1 fruit fly cellular context compared by ENCODE assay signal in the genomic region with DNA sequence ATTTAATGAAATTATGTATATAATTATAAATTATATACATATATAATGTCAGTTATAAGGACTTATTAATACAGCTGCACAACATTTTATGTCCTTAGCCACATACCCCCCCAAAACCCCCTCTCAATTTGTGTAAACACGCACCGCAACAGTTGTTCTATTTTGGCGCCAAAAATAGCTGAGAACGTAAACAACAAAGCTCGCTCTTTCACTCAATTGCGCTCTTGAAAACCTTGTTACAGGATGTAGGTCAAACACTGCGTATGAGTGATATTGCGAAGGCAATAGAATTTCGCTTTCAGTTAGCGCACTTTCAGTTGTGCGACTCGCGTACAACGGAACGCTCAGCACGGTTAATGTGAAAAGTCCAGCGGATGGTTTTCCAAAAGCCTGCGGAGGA.
A peak's percentile ranks its signal among the peaks of the same experiment; 100 is the strongest.
TF ChIP-seq lines count a peak whose summit lies in the region.

A gene (plus strand): TSS at position 332 of the 400 bp plus-strand sequence.

TF ChIP-seq in whole organism, embryonic, 481 proteins besides CTCF, POLR2A, EP300 and RAD21 (continued from another document and continues in another):
- TF ChIP-seq sens (GFP tag; lab: Kevin White, UChicago): peak; percentile 38
- no peak for TF ChIP-seq maf-S (GFP tag; optimal IDR thresholded peaks at IDR 0.05; lab: Kevin White, UChicago)
- TF ChIP-seq Asciz (GFP tag; optimal IDR thresholded peaks at IDR 0.05; lab: Kevin White, UChicago): peak; percentile 4
- TF ChIP-seq lab (GFP tag; optimal IDR thresholded peaks at IDR 0.05; lab: Kevin White, UChicago): peak; percentile 74
- TF ChIP-seq Ptx1 (GFP tag; IDR thresholded peaks at IDR 0.05; lab: Robert Waterston, UW): peak; percentile 47
- TF ChIP-seq crol (GFP tag; IDR thresholded peaks at IDR 0.05; lab: Robert Waterston, UW): peak; percentile 55; the same call in 1 of the 2 replicates
- peak; percentile 46 for TF ChIP-seq Fer1 (GFP tag; optimal IDR thresholded peaks at IDR 0.05; lab: Kevin White, UChicago)
- TF ChIP-seq NfI (GFP tag; optimal IDR thresholded peaks at IDR 0.05; lab: Kevin White, UChicago): no peak
- TF ChIP-seq CG2199 (GFP tag; IDR thresholded peaks at IDR 0.05; lab: Robert Waterston, UW): no peak
- TF ChIP-seq tna (GFP tag; IDR thresholded peaks at IDR 0.05; lab: Robert Waterston, UW; ENCODE audit: partially characterized antibody): no peak
- no peak for TF ChIP-seq gfzf (GFP tag; optimal IDR thresholded peaks at IDR 0.05; lab: Kevin White, UChicago)
- TF ChIP-seq CG31441 (GFP tag; IDR thresholded peaks at IDR 0.05; lab: Robert Waterston, UW): 0 out of 2 replicates have a peak, but pooled peaks have one; percentile 20
- TF ChIP-seq bcd (GFP tag; optimal IDR thresholded peaks at IDR 0.05; lab: Kevin White, UChicago): peak; percentile 53
- TF ChIP-seq CG2875 (GFP tag; optimal IDR thresholded peaks at IDR 0.05; lab: Kevin White, UChicago): no peak
- no peak for TF ChIP-seq ab (GFP tag; optimal IDR thresholded peaks at IDR 0.05; lab: Kevin White, UChicago)
- TF ChIP-seq CG17612 (GFP tag; IDR thresholded peaks at IDR 0.05; lab: Robert Waterston, UW): no peak
- no peak for TF ChIP-seq CG10274 (GFP tag; optimal IDR thresholded peaks at IDR 0.05; lab: Kevin White, UChicago)
- no peak for TF ChIP-seq exex (tag; optimal IDR thresholded peaks at IDR 0.05; lab: Kevin White, UChicago)
- TF ChIP-seq CG11504 (tag; optimal IDR thresholded peaks at IDR 0.05; lab: Kevin White, UChicago): no peak
- no peak for TF ChIP-seq CG34224 (GFP tag; IDR thresholded peaks at IDR 0.05; lab: Robert Waterston, UW; ENCODE audit: partially characterized antibody)
- no peak for TF ChIP-seq Lim3 (GFP tag; IDR thresholded peaks at IDR 0.05; lab: Robert Waterston, UW)
- peak; percentile 13 for TF ChIP-seq ATbp (GFP tag; optimal IDR thresholded peaks at IDR 0.05; lab: Kevin White, UChicago)
- no peak for TF ChIP-seq CG12104 (GFP tag; optimal IDR thresholded peaks at IDR 0.05; lab: Kevin White, UChicago)
- TF ChIP-seq PHDP (tag; optimal IDR thresholded peaks at IDR 0.05; lab: Kevin White, UChicago): peak; percentile 8
- TF ChIP-seq az2 (GFP tag; optimal IDR thresholded peaks at IDR 0.05; lab: Kevin White, UChicago): peak; percentile 35
- TF ChIP-seq ap (GFP tag; IDR thresholded peaks at IDR 0.05; lab: Robert Waterston, UW): peak; percentile 43; the same call in 1 of the 2 replicates
- TF ChIP-seq cwo (GFP tag; optimal IDR thresholded peaks at IDR 0.05; lab: Kevin White, UChicago): no peak
- no peak for TF ChIP-seq CG10979 (tag; optimal IDR thresholded peaks at IDR 0.05; lab: Kevin White, UChicago)
- no peak for TF ChIP-seq BEAF-32 (GFP tag; optimal IDR thresholded peaks at IDR 0.05; lab: Kevin White, UChicago)
- no peak for TF ChIP-seq Ets65A (GFP tag; lab: Kevin White, UChicago)
- TF ChIP-seq CG13424 (tag; optimal IDR thresholded peaks at IDR 0.05; lab: Kevin White, UChicago): peak; percentile 4
- TF ChIP-seq ttk (GFP tag; IDR thresholded peaks at IDR 0.05; lab: Robert Waterston, UW): no peak
- TF ChIP-seq TFAM (GFP tag; optimal IDR thresholded peaks at IDR 0.05; lab: Kevin White, UChicago): no peak
- no peak for TF ChIP-seq CG11093 (GFP tag; IDR thresholded peaks at IDR 0.05; lab: Robert Waterston, UW)
- TF ChIP-seq D19B (GFP tag; optimal IDR thresholded peaks at IDR 0.05; lab: Kevin White, UChicago): no peak
- TF ChIP-seq CG6175 (GFP tag; IDR thresholded peaks at IDR 0.05; lab: Robert Waterston, UW): no peak
- peak; percentile 14 for TF ChIP-seq CG12299 (tag; optimal IDR thresholded peaks at IDR 0.05; lab: Kevin White, UChicago)
- peak; percentile 60; the same call in 1 of the 3 replicates for TF ChIP-seq dysf (GFP tag; IDR thresholded peaks at IDR 0.05; lab: Robert Waterston, UW)
- TF ChIP-seq tap (tag; optimal IDR thresholded peaks at IDR 0.05; lab: Kevin White, UChicago): peak; percentile 12
- TF ChIP-seq CG12155 (GFP tag; optimal IDR thresholded peaks at IDR 0.05; lab: Kevin White, UChicago): peak; percentile 1
- peak; percentile 18 for TF ChIP-seq CG13894 (tag; optimal IDR thresholded peaks at IDR 0.05; lab: Kevin White, UChicago)
- TF ChIP-seq CG8478 (optimal IDR thresholded peaks at IDR 0.05; lab: Kevin White, UChicago): no peak
- no peak for TF ChIP-seq CG17361 (GFP tag; IDR thresholded peaks at IDR 0.05; lab: Robert Waterston, UW)
- no peak for TF ChIP-seq MTF-1 (GFP tag; optimal IDR thresholded peaks at IDR 0.05; lab: Kevin White, UChicago; ENCODE audit: borderline replicate concordance)
- 0 out of 2 replicates have a peak, but pooled peaks have one; percentile 36 for TF ChIP-seq CG7372 (GFP tag; IDR thresholded peaks at IDR 0.05; lab: Robert Waterston, UW)
- no peak for TF ChIP-seq disco-r (GFP tag; optimal IDR thresholded peaks at IDR 0.05; lab: Kevin White, UChicago)
- no peak for TF ChIP-seq Doc2 (GFP tag; IDR thresholded peaks at IDR 0.05; lab: Robert Waterston, UW)
- TF ChIP-seq MESR4 (GFP tag; optimal IDR thresholded peaks at IDR 0.05; lab: Kevin White, UChicago): no peak
- TF ChIP-seq CG4328 (GFP tag; optimal IDR thresholded peaks at IDR 0.05; lab: Kevin White, UChicago): no peak
- TF ChIP-seq CG30431 (GFP tag; optimal IDR thresholded peaks at IDR 0.05; lab: Kevin White, UChicago): no peak
- TF ChIP-seq row (GFP tag; IDR thresholded peaks at IDR 0.05; lab: Robert Waterston, UW): no peak; the same call in 2 of the 3 replicates
- no peak for TF ChIP-seq lbe (GFP tag; optimal IDR thresholded peaks at IDR 0.05; lab: Kevin White, UChicago)
- TF ChIP-seq Bteb2 (GFP tag; optimal IDR thresholded peaks at IDR 0.05; lab: Kevin White, UChicago): no peak
- TF ChIP-seq gcm2 (GFP tag; optimal IDR thresholded peaks at IDR 0.05; lab: Kevin White, UChicago): no peak
- no peak for TF ChIP-seq pb (GFP tag; optimal IDR thresholded peaks at IDR 0.05; lab: Kevin White, UChicago)
- TF ChIP-seq CG2678 (tag; optimal IDR thresholded peaks at IDR 0.05; lab: Kevin White, UChicago): peak; percentile 64
- TF ChIP-seq repo (GFP tag; optimal IDR thresholded peaks at IDR 0.05; lab: Kevin White, UChicago): no peak
- no peak for TF ChIP-seq unc-4 (GFP tag; IDR thresholded peaks at IDR 0.05; lab: Robert Waterston, UW; ENCODE audit: partially characterized antibody)
- peak; percentile 76 for TF ChIP-seq Rfx (GFP tag; IDR thresholded peaks at IDR 0.05; lab: Robert Waterston, UW)
- no peak for TF ChIP-seq CG10654 (GFP tag; optimal IDR thresholded peaks at IDR 0.05; lab: Kevin White, UChicago)
- TF ChIP-seq CG9932 (GFP tag; IDR thresholded peaks at IDR 0.05; lab: Robert Waterston, UW): peak; percentile 78
- no peak for TF ChIP-seq zen (tag; optimal IDR thresholded peaks at IDR 0.05; lab: Kevin White, UChicago)
- no peak for TF ChIP-seq CG7928 (GFP tag; optimal IDR thresholded peaks at IDR 0.05; lab: Kevin White, UChicago)
- TF ChIP-seq CG18599 (GFP tag; optimal IDR thresholded peaks at IDR 0.05; lab: Kevin White, UChicago): peak; percentile 62
- peak; percentile 15 for TF ChIP-seq wek (GFP tag; optimal IDR thresholded peaks at IDR 0.05; lab: Kevin White, UChicago)
- no peak for TF ChIP-seq Max (GFP tag; optimal IDR thresholded peaks at IDR 0.05; lab: Kevin White, UChicago)
- peak; percentile 55; the same call in 2 of the 3 replicates for TF ChIP-seq so (GFP tag; IDR thresholded peaks at IDR 0.05; lab: Robert Waterston, UW)
- TF ChIP-seq p53 (GFP tag; optimal IDR thresholded peaks at IDR 0.05; lab: Kevin White, UChicago): no peak
- no peak for TF ChIP-seq CG6272 (GFP tag; IDR thresholded peaks at IDR 0.05; lab: Robert Waterston, UW)
- no peak for TF ChIP-seq CG12236 (GFP tag; optimal IDR thresholded peaks at IDR 0.05; lab: Kevin White, UChicago)
- TF ChIP-seq NK7.1 (GFP tag; optimal IDR thresholded peaks at IDR 0.05; lab: Kevin White, UChicago): no peak
- no peak for TF ChIP-seq CG4730 (GFP tag; IDR thresholded peaks at IDR 0.05; lab: Robert Waterston, UW)
- TF ChIP-seq Atf3 (GFP tag; optimal IDR thresholded peaks at IDR 0.05; lab: Kevin White, UChicago): no peak
- TF ChIP-seq Hand (GFP tag; optimal IDR thresholded peaks at IDR 0.05; lab: Kevin White, UChicago): peak; percentile 8
- no peak for TF ChIP-seq Six4 (GFP tag; optimal IDR thresholded peaks at IDR 0.05; lab: Kevin White, UChicago)
- no peak for TF ChIP-seq HmgD (GFP tag; optimal IDR thresholded peaks at IDR 0.05; lab: Kevin White, UChicago)
- TF ChIP-seq trh (GFP tag; optimal IDR thresholded peaks at IDR 0.05; lab: Kevin White, UChicago): no peak
- no peak for TF ChIP-seq gsb-n (tag; optimal IDR thresholded peaks at IDR 0.05; lab: Kevin White, UChicago)
- TF ChIP-seq CG11560 (tag; IDR thresholded peaks at IDR 0.05; lab: Robert Waterston, UW): no peak
- no peak for TF ChIP-seq Sin3A (optimal IDR thresholded peaks at IDR 0.05; lab: Kevin White, UChicago)
- no peak for TF ChIP-seq zf30C (GFP tag; optimal IDR thresholded peaks at IDR 0.05; lab: Kevin White, UChicago)
- TF ChIP-seq CG10147 (GFP tag; optimal IDR thresholded peaks at IDR 0.05; lab: Kevin White, UChicago): no peak
- no peak for TF ChIP-seq CG10431 (GFP tag; optimal IDR thresholded peaks at IDR 0.05; lab: Kevin White, UChicago)
- TF ChIP-seq org-1 (GFP tag; optimal IDR thresholded peaks at IDR 0.05; lab: Kevin White, UChicago): no peak
- TF ChIP-seq CG14710 (tag; optimal IDR thresholded peaks at IDR 0.05; lab: Kevin White, UChicago): no peak
- no peak for TF ChIP-seq nerfin-2 (GFP tag; IDR thresholded peaks at IDR 0.05; lab: Robert Waterston, UW; ENCODE audit: partially characterized antibody)
- TF ChIP-seq Hr3 (GFP tag; optimal IDR thresholded peaks at IDR 0.05; lab: Kevin White, UChicago): no peak
- no peak for TF ChIP-seq sqz (GFP tag; optimal IDR thresholded peaks at IDR 0.05; lab: Kevin White, UChicago)
- no peak for TF ChIP-seq CG13123 (GFP tag; optimal IDR thresholded peaks at IDR 0.05; lab: Kevin White, UChicago)
- TF ChIP-seq CG7987 (GFP tag; optimal IDR thresholded peaks at IDR 0.05; lab: Kevin White, UChicago): peak; percentile 17
- TF ChIP-seq fd96Cb (tag; optimal IDR thresholded peaks at IDR 0.05; lab: Kevin White, UChicago): peak; percentile 3
- TF ChIP-seq Ets97D (GFP tag; optimal IDR thresholded peaks at IDR 0.05; lab: Kevin White, UChicago): no peak
- peak; percentile 77 for TF ChIP-seq slbo (GFP tag; IDR thresholded peaks at IDR 0.05; lab: Robert Waterston, UW)
- TF ChIP-seq CG1832 (GFP tag; optimal IDR thresholded peaks at IDR 0.05; lab: Kevin White, UChicago): no peak
- TF ChIP-seq CG30020 (tag; optimal IDR thresholded peaks at IDR 0.05; lab: Kevin White, UChicago): no peak
- TF ChIP-seq Rx (GFP tag; IDR thresholded peaks at IDR 0.05; lab: Robert Waterston, UW): no peak
- no peak for TF ChIP-seq HLH4C (GFP tag; IDR thresholded peaks at IDR 0.05; lab: Robert Waterston, UW; ENCODE audit: partially characterized antibody)
- no peak; the same call in 2 of the 3 replicates for TF ChIP-seq CG14050 (GFP tag; IDR thresholded peaks at IDR 0.05; lab: Robert Waterston, UW)
- TF ChIP-seq CG3163 (GFP tag; optimal IDR thresholded peaks at IDR 0.05; lab: Kevin White, UChicago): no peak
- no peak for TF ChIP-seq gro (GFP tag; optimal IDR thresholded peaks at IDR 0.05; lab: Kevin White, UChicago)
- TF ChIP-seq CG1024 (GFP tag; IDR thresholded peaks at IDR 0.05; lab: Robert Waterston, UW): no peak
- no peak for TF ChIP-seq CG4617 (GFP tag; optimal IDR thresholded peaks at IDR 0.05; lab: Kevin White, UChicago; ENCODE audit: borderline replicate concordance)
- no peak for TF ChIP-seq ewg (GFP tag; optimal IDR thresholded peaks at IDR 0.05; lab: Kevin White, UChicago)
- TF ChIP-seq fd3F (GFP tag; optimal IDR thresholded peaks at IDR 0.05; lab: Kevin White, UChicago): peak; percentile 4
- no peak for TF ChIP-seq CG16863 (GFP tag; optimal IDR thresholded peaks at IDR 0.05; lab: Kevin White, UChicago)
- no peak for TF ChIP-seq CG14965 (GFP tag; optimal IDR thresholded peaks at IDR 0.05; lab: Kevin White, UChicago; ENCODE audit: borderline replicate concordance)
- TF ChIP-seq CG9609 (GFP tag; optimal IDR thresholded peaks at IDR 0.05; lab: Kevin White, UChicago): no peak
- TF ChIP-seq sr (GFP tag; IDR thresholded peaks at IDR 0.05; lab: Robert Waterston, UW): no peak
- TF ChIP-seq CG1792 (GFP tag; optimal IDR thresholded peaks at IDR 0.05; lab: Kevin White, UChicago): no peak
- peak; percentile 15 for TF ChIP-seq D19A (tag; optimal IDR thresholded peaks at IDR 0.05; lab: Kevin White, UChicago)
- peak; percentile 48; the same call in 1 of the 2 replicates for TF ChIP-seq ranshi (GFP tag; IDR thresholded peaks at IDR 0.05; lab: Robert Waterston, UW)
- TF ChIP-seq CG8359 (GFP tag; optimal IDR thresholded peaks at IDR 0.05; lab: Kevin White, UChicago; ENCODE audit: borderline replicate concordance): no peak
- TF ChIP-seq CG11696 (GFP tag; IDR thresholded peaks at IDR 0.05; lab: Robert Waterston, UW): no peak
- TF ChIP-seq jumu (GFP tag; optimal IDR thresholded peaks at IDR 0.05; lab: Kevin White, UChicago): no peak
- TF ChIP-seq ci (GFP tag; IDR thresholded peaks at IDR 0.05; lab: Robert Waterston, UW): peak; percentile 52; the same call in 2 of the 3 replicates
- TF ChIP-seq tio (GFP tag; optimal IDR thresholded peaks at IDR 0.05; lab: Kevin White, UChicago): peak; percentile 20
- peak in 1 of 2 experiments; percentile 12 for TF ChIP-seq dpn (GFP tag; optimal IDR thresholded peaks at IDR 0.05; lab: Kevin White, UChicago)
- TF ChIP-seq fd64A (GFP tag; optimal IDR thresholded peaks at IDR 0.05; lab: Kevin White, UChicago): no peak
- TF ChIP-seq CG4820 (GFP tag; optimal IDR thresholded peaks at IDR 0.05; lab: Kevin White, UChicago): no peak
- no peak for TF ChIP-seq seq (GFP tag; IDR thresholded peaks at IDR 0.05; lab: Robert Waterston, UW)
- no peak for TF ChIP-seq CG5245 (GFP tag; optimal IDR thresholded peaks at IDR 0.05; lab: Kevin White, UChicago)
- no peak for TF ChIP-seq hbn (GFP tag; IDR thresholded peaks at IDR 0.05; lab: Robert Waterston, UW; ENCODE audit: partially characterized antibody)
- TF ChIP-seq CG31365 (tag; optimal IDR thresholded peaks at IDR 0.05; lab: Kevin White, UChicago): no peak
- TF ChIP-seq ac (GFP tag; optimal IDR thresholded peaks at IDR 0.05; lab: Kevin White, UChicago): no peak
- no peak for TF ChIP-seq Myb (GFP tag; optimal IDR thresholded peaks at IDR 0.05; lab: Kevin White, UChicago)
- no peak for TF ChIP-seq CG10959 (GFP tag; IDR thresholded peaks at IDR 0.05; lab: Robert Waterston, UW)
- TF ChIP-seq Dref (GFP tag; IDR thresholded peaks at IDR 0.05; lab: Robert Waterston, UW): no peak
- 0 out of 3 replicates have a peak, but pooled peaks have one; percentile 30 for TF ChIP-seq Optix (GFP tag; IDR thresholded peaks at IDR 0.05; lab: Robert Waterston, UW)
- no peak for TF ChIP-seq Hsf (GFP tag; optimal IDR thresholded peaks at IDR 0.05; lab: Kevin White, UChicago)
- peak; percentile 69 for TF ChIP-seq mirr (GFP tag; optimal IDR thresholded peaks at IDR 0.05; lab: Kevin White, UChicago)
